Worm (Caenorhabditis elegans): Measurements from ENCODE around the gene sre-21.

- TF ChIP-seq nhr-232 (tag; optimal IDR thresholded peaks at IDR 0.05) (no peak), pqm-1 (tag; optimal IDR thresholded peaks at IDR 0.05) (no peak)
Observed at ce11 chrV:17821805-17822204, 48.8 kb upstream of the sre-21 start, which contains the start of gene srh-300.

All from whole organism, late embryonic.